Worm (Caenorhabditis elegans): ENCODE data around the gene F25H9.6.

The F25H9.6 gene

ce11 chrV:13426764-13427163 is 41.4 kb downstream of the F25H9.6 start, which contains the start of gene srd-18:
srd-18 (minus strand) TSS chrV:13426864.
- TF ChIP-seq med-1 (GFP tag; optimal IDR thresholded peaks at IDR 0.05; ENCODE audit: insufficient read depth) (no peak), T22C8.4 (GFP tag; IDR thresholded peaks at IDR 0.05) (no peak), ztf-29 (GFP tag; IDR thresholded peaks at IDR 0.05) (no peak), tab-1 (GFP tag; IDR thresholded peaks at IDR 0.05) (no peak), cog-1 (tag; optimal IDR thresholded peaks at IDR 0.05) (no peak), ref-1 (GFP tag; conservative IDR thresholded peaks at IDR 0.05) (no peak), klf-2 (GFP tag; conservative IDR thresholded peaks at IDR 0.05) (no peak), ztf-23 (GFP tag; IDR thresholded peaks at IDR 0.05) (no peak)

- TF ChIP-seq tab-1 (GFP tag; IDR thresholded peaks at IDR 0.05) = no peak
- no peak for TF ChIP-seq T22C8.4 (GFP tag; IDR thresholded peaks at IDR 0.05)
These were observed 44.6 kb downstream of the F25H9.6 start, which contains the start of gene srv-10 for ce11 chrV:13423608-13424007. srv-10 (plus strand) TSS chrV:13423908.

- TF ChIP-seq ztf-23 (GFP tag; IDR thresholded peaks at IDR 0.05) (no peak), cog-1 (tag; optimal IDR thresholded peaks at IDR 0.05) (no peak), T22C8.4 (GFP tag; IDR thresholded peaks at IDR 0.05) (no peak), ref-1 (GFP tag; conservative IDR thresholded peaks at IDR 0.05) (no peak), med-1 (GFP tag; optimal IDR thresholded peaks at IDR 0.05; ENCODE audit: insufficient read depth) (no peak), ztf-29 (GFP tag; IDR thresholded peaks at IDR 0.05) (no peak), tab-1 (GFP tag; IDR thresholded peaks at IDR 0.05) (no peak), klf-2 (GFP tag; conservative IDR thresholded peaks at IDR 0.05) (no peak), flt-1 (GFP tag; IDR thresholded peaks at IDR 0.05) (no peak)
These were observed 45.1 kb downstream of the F25H9.6 start, which contains the start of gene srv-9 for ce11 chrV:13423045-13423444. srv-9 (minus strand) TSS chrV:13423145.

ce11 chrV:13421697-13422096 is 46.5 kb downstream of the F25H9.6 start:
- TF ChIP-seq cog-1 (tag; optimal IDR thresholded peaks at IDR 0.05) (no peak), med-1 (GFP tag; optimal IDR thresholded peaks at IDR 0.05; ENCODE audit: insufficient read depth) (no peak), ref-1 (GFP tag; conservative IDR thresholded peaks at IDR 0.05) (no peak), klf-2 (GFP tag; conservative IDR thresholded peaks at IDR 0.05) (no peak), flt-1 (GFP tag; IDR thresholded peaks at IDR 0.05) (no peak), tab-1 (GFP tag; IDR thresholded peaks at IDR 0.05) (no peak), T22C8.4 (GFP tag; IDR thresholded peaks at IDR 0.05) (no peak), ztf-23 (GFP tag; IDR thresholded peaks at IDR 0.05) (no peak), ztf-29 (GFP tag; IDR thresholded peaks at IDR 0.05) (no peak)

ce11 chrV:13420640-13421039 is 47.5 kb downstream of the F25H9.6 start, which contains the start of gene srv-8:
srv-8 (minus strand) TSS chrV:13420740.
- no peak for TF ChIP-seq ztf-29 (GFP tag; IDR thresholded peaks at IDR 0.05)

- TF ChIP-seq cog-1 (tag; optimal IDR thresholded peaks at IDR 0.05) = no peak
- no peak for TF ChIP-seq klf-2 (GFP tag; conservative IDR thresholded peaks at IDR 0.05)
These were observed 50.6 kb downstream of the F25H9.6 start, which contains the start of gene F53F1.6 for ce11 chrV:13417513-13417912. F53F1.6 (minus strand) TSS chrV:13417613.
